Worm (Caenorhabditis elegans) whole organism, early embryonic: ENCODE results near the gene nhr-34.

Experiments
- ama-1 ChIP-seq: fragments of 150-350 bp; optimal IDR thresholded peaks from 2 replicates; lab custom pipeline; 2014
- ceh-36 ChIP-seq: sonication (generic microtip); optimal IDR thresholded peaks from 2 replicates; lab custom pipeline; 2016; ENCODE audit warnings: missing genetic modification characterization, inconsistent platforms, missing compliant biosample characterization
- ets-7 ChIP-seq: sonication (generic microtip); optimal IDR thresholded peaks from 2 replicates; lab custom pipeline; 2016; ENCODE audit warnings: missing genotype, missing genetic modification characterization, missing compliant biosample characterization
- pes-1 ChIP-seq: fragments of 200-800 bp; sonication (Bioruptor generic); IDR thresholded peaks from 2 replicates; pipeline ENCODE4 v1.3.6; 2022; ENCODE audit warnings: missing genetic modification reagents, missing genetic modification characterization, missing compliant biosample characterization
- sea-1 ChIP-seq: fragments of 200-800 bp; sonication (Bioruptor generic); conservative IDR thresholded peaks from 2 replicates; pipeline ENCODE4 v1.3.6; 2022; ENCODE audit warnings: missing genetic modification characterization, missing compliant biosample characterization

DNA sequence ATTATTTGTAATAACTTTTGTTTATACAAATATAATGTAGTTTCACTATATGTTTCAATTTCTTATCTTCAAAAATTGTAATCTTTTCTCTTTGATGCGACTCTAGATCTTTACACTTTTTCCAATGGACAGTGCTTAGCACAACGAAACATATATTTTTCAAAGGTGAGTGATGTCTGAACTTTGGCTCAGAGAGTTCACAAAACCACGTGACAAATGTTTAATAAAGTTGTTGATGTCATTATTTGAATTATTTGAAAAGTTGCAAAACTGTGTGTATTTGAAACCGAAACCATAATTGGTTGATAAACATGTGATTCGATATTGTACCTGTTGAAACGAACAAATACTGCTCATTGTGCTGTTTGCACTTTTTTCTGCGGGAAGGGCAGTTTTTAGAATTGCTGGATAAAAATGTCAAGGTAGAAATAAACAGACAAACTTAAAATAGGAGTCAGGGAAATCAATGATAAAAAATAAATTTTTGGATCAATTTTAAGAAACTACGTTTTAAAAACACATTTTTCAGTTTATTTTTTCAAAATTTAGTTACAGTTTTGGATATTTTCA, 7.3 kb downstream of the nhr-34 start:
- TF ChIP-seq ama-1 (lab: Kevin White, UChicago) (no peak), pes-1 (GFP tag; lab: Robert Waterston, UW) (no peak), ceh-36 (no peak), ets-7 (tag; lab: Kevin White, UChicago) (no peak), sea-1 (no peak)
